Worm (Caenorhabditis elegans): ENCODE measurements around the gene C16E9.2.

ce11 chrX:6941711-6942110, 6.2 kb downstream of the C16E9.2 start:
- TF ChIP-seq snpc-4 (tag; optimal IDR thresholded peaks at IDR 0.05) = no peak
- no peak for TF ChIP-seq nhr-12 (tag; optimal IDR thresholded peaks at IDR 0.05)
- no peak for TF ChIP-seq ztf-4 (tag; optimal IDR thresholded peaks at IDR 0.05)
- no peak for TF ChIP-seq jun-1 (tag; optimal IDR thresholded peaks at IDR 0.05)
- no peak for TF ChIP-seq nfya-1 (tag; optimal IDR thresholded peaks at IDR 0.05; ENCODE audit: insufficient read depth)
- no peak for TF ChIP-seq nhr-28 (tag; optimal IDR thresholded peaks at IDR 0.05)
- no peak for TF ChIP-seq elt-3 (tag; optimal IDR thresholded peaks at IDR 0.05)
- TF ChIP-seq ceh-82 (tag; optimal IDR thresholded peaks at IDR 0.05) = no peak
- TF ChIP-seq lin-39 (tag; optimal IDR thresholded peaks at IDR 0.05) = no peak
- no peak for TF ChIP-seq hmg-11 (tag; optimal IDR thresholded peaks at IDR 0.05)
- TF ChIP-seq pha-4 (tag; optimal IDR thresholded peaks at IDR 0.05) = no peak
- no peak for TF ChIP-seq ztf-11 (tag; optimal IDR thresholded peaks at IDR 0.05)
- TF ChIP-seq sea-2 (GFP tag; optimal IDR thresholded peaks at IDR 0.05) = no peak
